Fruit fly (Drosophila melanogaster) whole organism, prepupa: ENCODE data around the gene CG13053.

ENCODE experiments used
- CG15336 ChIP-seq: fragments of 200-800 bp; sonication (Bioruptor generic); IDR thresholded peaks from 2 replicates; pipeline ENCODE4 v1.3.6; 2022; ENCODE audit warnings: missing biosample characterization, missing genetic modification characterization
- OdsH ChIP-seq: fragments of 200-800 bp; sonication (Bioruptor generic); optimal IDR thresholded peaks from 3 replicates; lab custom pipeline; 2016; ENCODE audit warnings: missing biosample characterization, missing genetic modification characterization

DNA sequence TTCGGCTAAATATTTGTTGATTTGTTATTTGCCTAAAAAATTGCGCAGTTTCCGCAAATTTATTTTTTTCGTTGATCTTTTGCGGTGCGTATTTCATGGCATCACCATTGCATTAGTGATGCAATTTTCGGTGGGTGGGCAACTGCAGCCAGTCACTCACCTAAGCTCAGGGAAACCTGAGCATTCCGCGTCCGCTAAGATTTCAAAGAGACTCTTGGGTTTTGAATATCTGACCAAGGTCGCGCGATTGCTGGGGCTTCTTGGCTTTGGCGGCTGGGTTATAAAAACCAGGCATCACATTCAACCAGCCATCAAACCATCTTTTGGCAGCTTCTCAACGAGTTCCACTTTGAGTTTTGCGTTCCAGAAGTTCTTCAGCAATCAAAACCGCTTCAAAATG is 2.9 kb upstream of the CG13053 start, which contains the start of gene CG13071:
- TF ChIP-seq OdsH (GFP tag; lab: Kevin White, UChicago) = no peak
- TF ChIP-seq CG15336 (GFP tag; lab: Robert Waterston, UW) = no peak
